Worm (Caenorhabditis elegans): ENCODE results near the gene clu-1.

DNA sequence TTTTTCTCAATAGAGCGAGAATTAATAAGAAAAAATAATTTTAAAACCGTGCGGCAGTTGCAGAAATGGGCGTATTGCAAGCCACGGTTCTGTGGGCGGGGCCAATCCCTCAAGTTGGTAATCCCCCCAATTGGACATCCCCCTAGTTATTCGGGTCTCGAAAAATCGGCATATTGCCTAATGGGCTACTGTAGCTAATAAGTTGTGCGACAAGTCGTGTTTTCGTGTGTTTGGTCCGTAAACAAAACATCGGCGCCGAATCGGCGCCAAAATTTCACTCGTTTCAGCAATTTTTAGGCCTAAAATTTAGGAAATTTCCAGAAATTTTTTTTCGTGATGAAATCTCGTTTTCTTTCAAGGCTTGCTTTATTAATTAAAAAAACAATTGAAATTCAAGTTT is 16.9 kb downstream of the clu-1 start:
- TF ChIP-seq tab-1 (GFP tag; IDR thresholded peaks at IDR 0.05), result no peak
- no peak for TF ChIP-seq flt-1 (GFP tag; IDR thresholded peaks at IDR 0.05)
- TF ChIP-seq T22C8.4 (GFP tag; IDR thresholded peaks at IDR 0.05), result no peak
- TF ChIP-seq ztf-23 (GFP tag; IDR thresholded peaks at IDR 0.05), result no peak
- no peak for TF ChIP-seq ref-1 (GFP tag; conservative IDR thresholded peaks at IDR 0.05)
- no peak for TF ChIP-seq med-1 (GFP tag; optimal IDR thresholded peaks at IDR 0.05; ENCODE audit: insufficient read depth)
- TF ChIP-seq klf-2 (GFP tag; conservative IDR thresholded peaks at IDR 0.05), result no peak
- no peak for TF ChIP-seq cog-1 (tag; optimal IDR thresholded peaks at IDR 0.05)
